Fruit fly (Drosophila melanogaster) whole organism, embryonic: ENCODE data around the gene His3.3B.

Experiments
- Bgb ChIP-seq: fragments of 200-800 bp; sonication (Bioruptor generic); IDR thresholded peaks from 2 replicates; pipeline ENCODE4 v1.3.6; 2022; ENCODE audit warnings: missing biosample characterization, missing genetic modification characterization; ENCODE audit not compliant: partially characterized antibody
- Blimp-1 ChIP-seq: fragments of 200-800 bp; sonication (Bioruptor generic); optimal IDR thresholded peaks from 3 replicates; lab custom pipeline; 2018; ENCODE audit warnings: missing biosample characterization, missing genetic modification characterization, mild to moderate bottlenecking, moderate library complexity, missing genetic modification reagents
- BtbVII ChIP-seq: fragments of 200-800 bp; sonication (Bioruptor generic); optimal IDR thresholded peaks from 3 replicates; lab custom pipeline; 2017; ENCODE audit warnings: missing biosample characterization, mild to moderate bottlenecking, missing genetic modification characterization
- Bteb2 ChIP-seq: fragments of 200-800 bp; sonication (Bioruptor generic); optimal IDR thresholded peaks from 2 replicates; lab custom pipeline; 2016; ENCODE audit warnings: missing biosample characterization, missing genetic modification characterization
- CG10209 ChIP-seq: fragments of 200-800 bp; sonication (Bioruptor generic); optimal IDR thresholded peaks from 3 replicates; lab custom pipeline; 2017; ENCODE audit warnings: missing biosample characterization, mild to moderate bottlenecking, missing genetic modification characterization, missing genetic modification reagents
- CG10979 ChIP-seq: fragments of 200-800 bp; sonication (Bioruptor generic); optimal IDR thresholded peaks from 2 replicates; lab custom pipeline; 2018; ENCODE audit warnings: missing biosample characterization, mild to moderate bottlenecking, missing genetic modification characterization, moderate library complexity
- CG12299 ChIP-seq: fragments of 200-800 bp; sonication (Bioruptor generic); optimal IDR thresholded peaks from 2 replicates; lab custom pipeline; 2018; ENCODE audit warnings: missing biosample characterization, mild to moderate bottlenecking, missing genetic modification characterization
- CG13424 ChIP-seq: fragments of 200-800 bp; sonication (Bioruptor generic); optimal IDR thresholded peaks from 2 replicates; lab custom pipeline; 2019; ENCODE audit warnings: missing biosample characterization, mild to moderate bottlenecking, missing genetic modification characterization, moderate library complexity
- CG13775 ChIP-seq: fragments of 200-800 bp; sonication (Bioruptor generic); optimal IDR thresholded peaks from 3 replicates; lab custom pipeline; 2017; ENCODE audit warnings: missing biosample characterization, mild to moderate bottlenecking, missing genetic modification characterization
- CG15269 ChIP-seq: fragments of 200-800 bp; sonication (Bioruptor generic); optimal IDR thresholded peaks from 2 replicates; lab custom pipeline; 2018; ENCODE audit warnings: missing biosample characterization, mild to moderate bottlenecking, missing genetic modification characterization, moderate library complexity
- CG17361 ChIP-seq: fragments of 200-800 bp; sonication (Bioruptor generic); IDR thresholded peaks from 3 replicates; pipeline ENCODE4 v1.3.6; 2022; ENCODE audit warnings: missing biosample characterization, missing genetic modification characterization
- CG18011 ChIP-seq: fragments of 200-800 bp; sonication (Bioruptor generic); optimal IDR thresholded peaks from 2 replicates; lab custom pipeline; 2017; ENCODE audit warnings: missing biosample characterization, missing genetic modification characterization, mild to moderate bottlenecking, moderate library complexity, missing genotype
- CG2120 ChIP-seq: fragments of 200-800 bp; sonication (Bioruptor generic); optimal IDR thresholded peaks from 3 replicates; lab custom pipeline; 2016; ENCODE audit warnings: missing biosample characterization, missing genetic modification characterization
- CG31388 ChIP-seq: fragments of 200-800 bp; sonication (Bioruptor generic); optimal IDR thresholded peaks from 2 replicates; lab custom pipeline; 2016; ENCODE audit warnings: missing biosample characterization, missing genetic modification characterization
- CG3281 ChIP-seq: fragments of 200-800 bp; sonication (Bioruptor generic); optimal IDR thresholded peaks from 3 replicates; lab custom pipeline; 2017; ENCODE audit warnings: missing biosample characterization, mild to moderate bottlenecking, missing genetic modification characterization
- CG4404 ChIP-seq: fragments of 200-800 bp; sonication (Bioruptor generic); IDR thresholded peaks from 2 replicates; pipeline ENCODE4 v1.3.6; 2022; ENCODE audit warnings: missing biosample characterization, missing genetic modification characterization
- CG4617 ChIP-seq: fragments of 200-800 bp; sonication (Bioruptor generic); optimal IDR thresholded peaks from 3 replicates; lab custom pipeline; 2016; ENCODE audit warnings: missing biosample characterization, missing genetic modification characterization, borderline replicate concordance
- CG6765 ChIP-seq: fragments of 200-800 bp; sonication (Bioruptor generic); optimal IDR thresholded peaks from 3 replicates; lab custom pipeline; 2017; ENCODE audit warnings: missing biosample characterization, mild to moderate bottlenecking, missing genetic modification characterization
- CG7271 ChIP-seq: fragments of 200-800 bp; sonication (Bioruptor generic); optimal IDR thresholded peaks from 2 replicates; lab custom pipeline; 2018; ENCODE audit warnings: missing biosample characterization, mild to moderate bottlenecking, missing genetic modification characterization, moderate library complexity
- CG7786 ChIP-seq: fragments of 200-800 bp; sonication (Bioruptor generic); optimal IDR thresholded peaks from 2 replicates; lab custom pipeline; 2016; ENCODE audit warnings: missing biosample characterization, missing genetic modification characterization
- CG9215 ChIP-seq: fragments of 200-800 bp; sonication (Bioruptor generic); IDR thresholded peaks from 2 replicates; pipeline ENCODE4 v1.3.6; 2022; ENCODE audit warnings: missing biosample characterization, missing genetic modification characterization
- CG9817 ChIP-seq: fragments of 200-800 bp; sonication (Bioruptor generic); optimal IDR thresholded peaks from 2 replicates; lab custom pipeline; 2018; ENCODE audit warnings: missing biosample characterization, mild to moderate bottlenecking, missing genetic modification characterization, moderate library complexity
- Dfd ChIP-seq, 2 experiments: fragments of >200 bp; optimal IDR thresholded peaks; 2 replicates each; lab custom pipeline; 2017; ENCODE audit warnings: missing biosample characterization in 2 of 2, missing genetic modification characterization in 2 of 2
- HLH4C ChIP-seq: fragments of 200-800 bp; sonication (Bioruptor generic); IDR thresholded peaks from 3 replicates; pipeline ENCODE4 v1.3.6; 2022; ENCODE audit warnings: missing biosample characterization, missing genetic modification characterization; ENCODE audit not compliant: partially characterized antibody
- HmgD ChIP-seq: fragments of 200-800 bp; sonication (Bioruptor generic); optimal IDR thresholded peaks from 3 replicates; lab custom pipeline; 2016; ENCODE audit warnings: missing biosample characterization, missing genetic modification characterization
- Mad ChIP-seq: fragments of 200-800 bp; sonication (Bioruptor generic); optimal IDR thresholded peaks from 2 replicates; lab custom pipeline; 2016; ENCODE audit warnings: missing biosample characterization, missing genetic modification characterization
- Meics ChIP-seq: fragments of 200-800 bp; sonication (Bioruptor generic); optimal IDR thresholded peaks from 2 replicates; lab custom pipeline; 2017; ENCODE audit warnings: missing biosample characterization, mild to moderate bottlenecking, missing genetic modification characterization
- NFAT ChIP-seq: fragments of 200-800 bp; sonication (Bioruptor generic); IDR thresholded peaks from 2 replicates; pipeline ENCODE4 v1.3.6; 2022; ENCODE audit warnings: missing biosample characterization, missing genetic modification characterization
- Nf-YA ChIP-seq: fragments of 200-800 bp; sonication (Bioruptor generic); IDR thresholded peaks from 2 replicates; pipeline ENCODE4 v1.3.6; 2022; ENCODE audit warnings: missing biosample characterization, missing genetic modification characterization
- Poxn ChIP-seq: fragments of 200-800 bp; sonication (Bioruptor generic); IDR thresholded peaks from 2 replicates; pipeline ENCODE4 v1.3.6; 2022; ENCODE audit warnings: missing biosample characterization, missing genetic modification characterization
- Stat92E ChIP-seq, 3 experiments: fragments of >200 bp in 2 of 3; fragments of 200-800 bp in 1 of 3; sonication (Bioruptor generic) in 1 of 3; optimal IDR thresholded peaks; 2 replicates each; lab custom pipeline; 2017 to 2019; ENCODE audit warnings: missing biosample characterization in 3 of 3, missing genetic modification characterization in 3 of 3, mild to moderate bottlenecking in 1 of 3, moderate library complexity in 1 of 3
- Taf1 ChIP-seq: fragments of 200-800 bp; sonication (Bioruptor generic); IDR thresholded peaks from 2 replicates; pipeline ENCODE4 v1.3.6; 2022; ENCODE audit warnings: missing biosample characterization, missing genetic modification characterization
- Usf ChIP-seq: fragments of 200-800 bp; sonication (Bioruptor generic); optimal IDR thresholded peaks from 2 replicates; lab custom pipeline; 2017; ENCODE audit warnings: missing genotype, missing biosample characterization, missing genetic modification characterization
- Xrp1 ChIP-seq: fragments of 200-800 bp; sonication (Bioruptor generic); IDR thresholded peaks from 2 replicates; pipeline ENCODE4 v1.3.6; 2022; ENCODE audit warnings: missing biosample characterization, missing genetic modification characterization
- abd-A ChIP-seq: fragments of 200-800 bp; sonication (Bioruptor generic); optimal IDR thresholded peaks from 3 replicates; lab custom pipeline; 2019; ENCODE audit warnings: missing biosample characterization, mild to moderate bottlenecking, missing genetic modification characterization, moderate library complexity
- ap ChIP-seq: fragments of 200-800 bp; sonication (Bioruptor generic); IDR thresholded peaks from 2 replicates; pipeline ENCODE4 v1.3.6; 2022; ENCODE audit warnings: missing biosample characterization, missing genetic modification characterization
- az2 ChIP-seq: fragments of 200-800 bp; sonication (Bioruptor generic); optimal IDR thresholded peaks from 3 replicates; lab custom pipeline; 2016; ENCODE audit warnings: missing biosample characterization, missing genetic modification characterization
- bbx ChIP-seq: fragments of 200-800 bp; sonication (Bioruptor generic); IDR thresholded peaks from 2 replicates; pipeline ENCODE4 v1.3.6; 2022; ENCODE audit warnings: missing biosample characterization, missing genetic modification characterization; ENCODE audit not compliant: partially characterized antibody
- bcd ChIP-seq: fragments of 200-800 bp; sonication (Bioruptor generic); optimal IDR thresholded peaks from 2 replicates; lab custom pipeline; 2017; ENCODE audit warnings: missing biosample characterization, mild to moderate bottlenecking, missing genetic modification characterization
- crol ChIP-seq: fragments of 200-800 bp; sonication (Bioruptor generic); IDR thresholded peaks from 2 replicates; pipeline ENCODE4 v1.3.6; 2022; ENCODE audit warnings: missing biosample characterization, missing genetic modification characterization
- eyg ChIP-seq: fragments of 200-800 bp; sonication (Bioruptor generic); optimal IDR thresholded peaks from 3 replicates; lab custom pipeline; 2016; ENCODE audit warnings: missing biosample characterization, missing genetic modification characterization
- h ChIP-seq: fragments of >200 bp; optimal IDR thresholded peaks from 2 replicates; lab custom pipeline; 2017
- hth ChIP-seq: fragments of >200 bp; optimal IDR thresholded peaks from 2 replicates; lab custom pipeline; 2017; ENCODE audit warnings: inconsistent platforms
- jing ChIP-seq: fragments of 200-800 bp; sonication (Bioruptor generic); optimal IDR thresholded peaks from 2 replicates; lab custom pipeline; 2018; ENCODE audit warnings: missing biosample characterization, mild to moderate bottlenecking, missing genetic modification characterization
- klu ChIP-seq: fragments of 200-800 bp; sonication (Bioruptor generic); IDR thresholded peaks from 2 replicates; pipeline ENCODE4 v1.3.6; 2022; ENCODE audit warnings: missing biosample characterization, missing genetic modification characterization
- mld ChIP-seq: fragments of 200-800 bp; sonication (Bioruptor generic); IDR thresholded peaks from 3 replicates; pipeline ENCODE4 v1.3.6; 2022; ENCODE audit warnings: missing biosample characterization, missing genetic modification characterization; ENCODE audit not compliant: partially characterized antibody
- nerfin-2 ChIP-seq: fragments of 200-800 bp; sonication (Bioruptor generic); IDR thresholded peaks from 2 replicates; pipeline ENCODE4 v1.3.6; 2022; ENCODE audit warnings: missing biosample characterization, missing genetic modification characterization; ENCODE audit not compliant: partially characterized antibody
- pum ChIP-seq: fragments of 200-800 bp; sonication (Bioruptor generic); optimal IDR thresholded peaks from 2 replicates; lab custom pipeline; 2016; ENCODE audit warnings: missing biosample characterization, missing genetic modification characterization
- sna ChIP-seq: fragments of 200-800 bp; sonication (Bioruptor generic); IDR thresholded peaks from 2 replicates; pipeline ENCODE4 v1.3.6; 2022; ENCODE audit warnings: missing biosample characterization, missing genetic modification characterization; ENCODE audit not compliant: partially characterized antibody
- stwl ChIP-seq: fragments of 200-800 bp; sonication (Bioruptor generic); optimal IDR thresholded peaks from 3 replicates; lab custom pipeline; 2018; ENCODE audit warnings: missing biosample characterization, mild to moderate bottlenecking, missing genetic modification characterization, moderate library complexity

The His3.3B gene

DNA sequence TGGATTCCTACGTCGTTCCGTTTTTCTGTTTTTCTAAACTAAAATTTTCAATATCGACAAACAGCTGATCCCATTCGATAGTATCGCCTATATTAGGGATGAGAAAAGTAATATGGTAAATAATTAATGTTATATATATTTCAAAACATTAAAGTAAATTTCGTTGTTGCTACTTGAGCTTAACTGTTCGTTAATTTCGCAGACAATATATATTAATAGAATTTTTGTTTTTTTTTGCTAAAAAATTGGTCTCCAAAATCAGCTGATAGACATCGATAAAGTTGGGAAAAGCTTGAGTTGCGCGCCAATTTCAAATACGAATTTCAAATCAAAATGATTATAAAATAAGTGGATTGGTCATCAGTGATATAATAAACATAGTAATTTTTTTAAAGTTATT is 39.9 kb upstream of the His3.3B start, which contains the start of gene CG12118 (continued):
- TF ChIP-seq klu (peak; percentile 41; the same call in 1 of the 2 replicates), jing (GFP tag; lab: Kevin White, UChicago) (no peak), pum (GFP tag; lab: Kevin White, UChicago) (no peak), CG17361 (GFP tag; lab: Robert Waterston, UW) (peak; percentile 80), hth (lab: Kevin White, UChicago) (no peak), ap (GFP tag; lab: Robert Waterston, UW) (peak; percentile 61; the same call in 1 of the 2 replicates), CG10979 (tag; lab: Kevin White, UChicago) (peak; percentile 72), bbx (GFP tag; lab: Robert Waterston, UW) (peak; percentile 84), bcd (peak; percentile 58), CG7786 (GFP tag; lab: Kevin White, UChicago) (peak; percentile 20), CG31388 (GFP tag; lab: Kevin White, UChicago) (peak; percentile 42), HLH4C (GFP tag; lab: Robert Waterston, UW) (peak; percentile 90), CG6765 (GFP tag; lab: Kevin White, UChicago) (no peak), Mad (GFP tag; lab: Kevin White, UChicago) (peak; percentile 74), CG3281 (GFP tag; lab: Kevin White, UChicago) (peak; percentile 47), CG9817 (peak; percentile 74), CG12299 (tag; lab: Kevin White, UChicago) (peak; percentile 51), CG15269 (tag; lab: Kevin White, UChicago) (peak; percentile 75), nerfin-2 (GFP tag; lab: Robert Waterston, UW) (peak; percentile 89), Nf-YA (GFP tag; lab: Robert Waterston, UW) (peak; percentile 43; the same call in 1 of the 2 replicates), Poxn (GFP tag; lab: Robert Waterston, UW) (peak; percentile 32; the same call in 1 of the 2 replicates), CG4617 (GFP tag; lab: Kevin White, UChicago) (peak; percentile 52), Usf (GFP tag; lab: Kevin White, UChicago) (no peak), abd-A (tag; lab: Kevin White, UChicago) (no peak), Blimp-1 (GFP tag; lab: Kevin White, UChicago) (peak; percentile 78), CG9215 (GFP tag; lab: Robert Waterston, UW) (peak; percentile 60), CG2120 (GFP tag; lab: Kevin White, UChicago) (peak; percentile 86), CG7271 (tag; lab: Kevin White, UChicago) (peak; percentile 3), crol (GFP tag; lab: Robert Waterston, UW) (no peak), CG18011 (GFP tag; lab: Kevin White, UChicago) (peak; percentile 62), Dfd (GFP tag; optimal IDR thresholded peaks at IDR 0.05; lab: Kevin White, UChicago) (no peak), CG13775 (GFP tag; lab: Kevin White, UChicago) (peak; percentile 80), HmgD (GFP tag; lab: Kevin White, UChicago) (no peak), stwl (tag; lab: Kevin White, UChicago) (peak; percentile 35), h (lab: Kevin White, UChicago) (no peak), Stat92E (GFP tag; optimal IDR thresholded peaks at IDR 0.05; lab: Kevin White, UChicago) (no peak), Bgb (GFP tag; lab: Robert Waterston, UW) (peak; percentile 91), NFAT (GFP tag; lab: Robert Waterston, UW) (peak; percentile 78), Meics (GFP tag; lab: Kevin White, UChicago) (peak; percentile 73), sna (GFP tag; lab: Robert Waterston, UW) (peak; percentile 95), BtbVII (peak; percentile 36), Bteb2 (peak; percentile 76), eyg (no peak), az2 (GFP tag; lab: Kevin White, UChicago) (peak; percentile 89), Taf1 (GFP tag; lab: Robert Waterston, UW) (no peak), CG4404 (GFP tag; lab: Robert Waterston, UW) (peak; percentile 22; the same call in 1 of the 2 replicates), CG13424 (tag; lab: Kevin White, UChicago) (peak; percentile 84), mld (GFP tag; lab: Robert Waterston, UW) (peak; percentile 90; the same call in 2 of the 3 replicates), Xrp1 (GFP tag; lab: Robert Waterston, UW) (peak; percentile 80), CG10209 (peak; percentile 80)
